Fruit fly (Drosophila melanogaster): ENCODE measurements around the gene PIG-P.
A peak's percentile ranks its signal among the peaks of the same experiment; 100 is the strongest.

PIG-P gene

DNA sequence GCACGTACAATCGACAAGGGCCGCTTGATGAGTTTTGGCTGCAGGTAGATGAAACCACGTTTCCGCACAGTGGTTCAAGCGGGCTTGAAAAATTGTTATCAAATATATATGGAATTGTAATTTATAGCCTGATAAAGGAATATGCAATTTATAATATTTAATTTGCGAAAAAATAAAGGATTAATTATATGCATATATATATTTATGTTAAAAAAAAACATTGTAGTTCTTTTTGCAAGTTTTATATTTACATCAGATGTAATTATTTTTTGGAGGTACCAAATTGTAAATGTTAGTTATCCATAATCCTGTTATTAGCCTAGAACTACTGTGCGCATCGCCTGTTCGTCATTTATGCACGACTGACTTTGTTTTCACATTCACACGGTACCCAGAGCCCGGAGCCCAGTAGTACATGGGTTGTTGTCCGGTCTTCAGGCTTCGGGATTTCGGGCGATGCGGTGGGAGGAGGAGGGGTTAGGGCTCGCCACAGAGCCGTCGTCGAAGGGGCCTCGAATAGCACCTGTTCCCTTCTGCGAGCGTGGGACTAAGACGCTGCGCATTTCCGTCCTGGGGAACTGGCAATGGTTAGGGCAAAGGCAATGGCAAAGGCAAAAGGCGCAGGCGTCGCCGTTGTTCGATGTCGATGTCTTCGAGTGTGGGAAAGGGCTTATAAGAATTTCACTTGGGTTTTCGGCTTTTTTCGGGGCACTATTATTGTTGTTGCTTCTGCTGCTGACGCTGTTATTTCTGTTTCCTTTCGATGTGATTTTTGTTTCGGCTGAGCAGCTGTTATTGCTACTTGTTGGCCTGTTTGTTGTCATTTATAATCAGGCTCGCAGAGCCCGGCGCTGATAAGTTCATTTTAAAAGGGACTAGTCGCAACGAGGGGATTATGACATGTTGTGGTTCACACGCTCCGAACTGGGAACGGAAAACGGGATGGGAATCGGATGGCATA lies 40.0 kb downstream of the PIG-P start (continued):
- TF ChIP-seq insv (GFP tag; optimal IDR thresholded peaks at IDR 0.05) = peak in 1 of 2 experiments; percentile 81
- TF ChIP-seq trh (GFP tag; optimal IDR thresholded peaks at IDR 0.05) = peak; percentile 9
- TF ChIP-seq org-1 (GFP tag; optimal IDR thresholded peaks at IDR 0.05) = peak; percentile 77
- no peak for TF ChIP-seq unc-4 (GFP tag; IDR thresholded peaks at IDR 0.05; ENCODE audit: partially characterized antibody)
- peak; percentile 87 for TF ChIP-seq CG2678 (tag; optimal IDR thresholded peaks at IDR 0.05)
- no peak for TF ChIP-seq Sry-δ (GFP tag; optimal IDR thresholded peaks at IDR 0.05)
- TF ChIP-seq Jarid2 (GFP tag; optimal IDR thresholded peaks at IDR 0.05) = no peak
- peak; percentile 78 for TF ChIP-seq Nf-YB (GFP tag; optimal IDR thresholded peaks at IDR 0.05)
- peak; percentile 25 for TF ChIP-seq lab (GFP tag; optimal IDR thresholded peaks at IDR 0.05)
- TF ChIP-seq chinmo (GFP tag; IDR thresholded peaks at IDR 0.05; ENCODE audit: partially characterized antibody) = no peak
- peak; percentile 61 for TF ChIP-seq CG10431 (GFP tag; optimal IDR thresholded peaks at IDR 0.05)
- TF ChIP-seq CG12299 (tag; optimal IDR thresholded peaks at IDR 0.05) = peak; percentile 61
- peak; percentile 60 for TF ChIP-seq ap (GFP tag; IDR thresholded peaks at IDR 0.05)
- peak; percentile 66 for TF ChIP-seq tap (tag; optimal IDR thresholded peaks at IDR 0.05)
- TF ChIP-seq CG4820 (GFP tag; optimal IDR thresholded peaks at IDR 0.05) = peak; percentile 78
- TF ChIP-seq peb (GFP tag; IDR thresholded peaks at IDR 0.05) = peak; percentile 43; the same call in 1 of the 2 replicates
- peak; percentile 10 for TF ChIP-seq CG17802 (tag; optimal IDR thresholded peaks at IDR 0.05)
- no peak for TF ChIP-seq CG9932 (GFP tag; IDR thresholded peaks at IDR 0.05)
- TF ChIP-seq Mrtf (GFP tag; IDR thresholded peaks at IDR 0.05) = 0 out of 3 replicates have a peak, but pooled peaks have one; percentile 3
- peak; percentile 99 for TF ChIP-seq CG15696 (tag; optimal IDR thresholded peaks at IDR 0.05)
- peak; percentile 88 to 89 for TF ChIP-seq bsh (GFP tag; optimal IDR thresholded peaks at IDR 0.05)
- peak; percentile 59 for TF ChIP-seq CG14667 (GFP tag; IDR thresholded peaks at IDR 0.05)
- peak; percentile 76 for TF ChIP-seq az2 (GFP tag; optimal IDR thresholded peaks at IDR 0.05)
- peak; percentile 35 for TF ChIP-seq CG6654 (GFP tag; optimal IDR thresholded peaks at IDR 0.05)
- peak in 1 of 2 experiments; percentile 34 for TF ChIP-seq crp (GFP tag; optimal IDR thresholded peaks at IDR 0.05)
- TF ChIP-seq Fer1 (GFP tag; optimal IDR thresholded peaks at IDR 0.05) = peak; percentile 24
- TF ChIP-seq Vsx1 (GFP tag; optimal IDR thresholded peaks at IDR 0.05) = peak; percentile 77
- no peak for TF ChIP-seq pan (optimal IDR thresholded peaks at IDR 0.05)
- TF ChIP-seq pan (GFP tag; optimal IDR thresholded peaks at IDR 0.05 in 1 of 2, IDR thresholded peaks at IDR 0.05 in 1 of 2) = peak in 1 of 2 experiments; percentile 34
- peak; percentile 34 for TF ChIP-seq jing (GFP tag; optimal IDR thresholded peaks at IDR 0.05)
- TF ChIP-seq CG12155 (GFP tag; optimal IDR thresholded peaks at IDR 0.05) = peak; percentile 30
- TF ChIP-seq CG42726 (GFP tag; IDR thresholded peaks at IDR 0.05; ENCODE audit: partially characterized antibody) = no peak
- no peak for TF ChIP-seq chn (GFP tag; optimal IDR thresholded peaks at IDR 0.05)
- TF ChIP-seq CG31441 (GFP tag; IDR thresholded peaks at IDR 0.05) = peak; percentile 96
- peak; percentile 72 for TF ChIP-seq CG10462 (GFP tag; optimal IDR thresholded peaks at IDR 0.05)
- peak; percentile 93 for TF ChIP-seq CG10267 (tag; optimal IDR thresholded peaks at IDR 0.05)
- no peak for TF ChIP-seq HLH4C (GFP tag; IDR thresholded peaks at IDR 0.05; ENCODE audit: partially characterized antibody)
- peak; percentile 74 for TF ChIP-seq PHDP (tag; optimal IDR thresholded peaks at IDR 0.05)
- peak; percentile 83 for TF ChIP-seq CG30431 (GFP tag; optimal IDR thresholded peaks at IDR 0.05)
- TF ChIP-seq rib (GFP tag; IDR thresholded peaks at IDR 0.05) = no peak; the same call in 1 of the 2 replicates
- peak; percentile 41 for TF ChIP-seq Max (GFP tag; optimal IDR thresholded peaks at IDR 0.05)
- TF ChIP-seq exex (tag; optimal IDR thresholded peaks at IDR 0.05) = no peak
- TF ChIP-seq CG30403 (GFP tag; optimal IDR thresholded peaks at IDR 0.05) = peak; percentile 80
- TF ChIP-seq B-H1 (GFP tag; IDR thresholded peaks at IDR 0.05) = peak; percentile 30; the same call in 1 of the 3 replicates
- peak; percentile 35; the same call in 1 of the 2 replicates for TF ChIP-seq H2.0 (GFP tag; IDR thresholded peaks at IDR 0.05)
- TF ChIP-seq sc (optimal IDR thresholded peaks at IDR 0.05) = no peak
- TF ChIP-seq sc (GFP tag; optimal IDR thresholded peaks at IDR 0.05) = peak; percentile 76

Data from whole organism, embryonic.